Fruit fly (Drosophila melanogaster) whole organism, embryonic: ENCODE measurements around the gene Mbs.

Experiments
- Ada2b ChIP-seq: fragments of 200-800 bp; sonication (Bioruptor generic); IDR thresholded peaks from 2 replicates; pipeline ENCODE4 v1.3.6; 2022; ENCODE audit warnings: missing biosample characterization, missing genetic modification characterization
- Adf1 ChIP-seq: fragments of 200-800 bp; sonication (Bioruptor generic); IDR thresholded peaks from 2 replicates; pipeline ENCODE4 v1.3.6; 2022; ENCODE audit warnings: missing biosample characterization, missing genetic modification characterization
- B-H1 ChIP-seq: fragments of 200-800 bp; sonication (Bioruptor generic); IDR thresholded peaks from 3 replicates; pipeline ENCODE4 v1.3.6; 2022; ENCODE audit warnings: missing biosample characterization, missing genetic modification characterization
- CG10565 ChIP-seq: fragments of 200-800 bp; sonication (Bioruptor generic); optimal IDR thresholded peaks from 3 replicates; lab custom pipeline; 2016; ENCODE audit warnings: missing biosample characterization, mild to moderate bottlenecking, missing genetic modification characterization
- CG14050 ChIP-seq: fragments of 200-800 bp; sonication (Bioruptor generic); IDR thresholded peaks from 3 replicates; pipeline ENCODE4 v1.3.6; 2022; ENCODE audit warnings: missing biosample characterization, missing genetic modification characterization
- CG14860 ChIP-seq: fragments of 200-800 bp; sonication (Bioruptor generic); IDR thresholded peaks from 3 replicates; pipeline ENCODE4 v1.3.6; 2022; ENCODE audit warnings: missing biosample characterization, missing genetic modification characterization; ENCODE audit not compliant: partially characterized antibody
- CG17612 ChIP-seq: fragments of 200-800 bp; sonication (Bioruptor generic); IDR thresholded peaks from 2 replicates; pipeline ENCODE4 v1.3.6; 2022; ENCODE audit warnings: missing biosample characterization, missing genetic modification characterization
- CG2202 ChIP-seq: fragments of 200-800 bp; sonication (Bioruptor generic); optimal IDR thresholded peaks from 2 replicates; lab custom pipeline; 2018; ENCODE audit warnings: missing biosample characterization, mild to moderate bottlenecking, missing genetic modification characterization
- CG3847 ChIP-seq: fragments of 200-800 bp; sonication (Bioruptor generic); IDR thresholded peaks from 2 replicates; pipeline ENCODE4 v1.3.6; 2022; ENCODE audit warnings: missing biosample characterization, missing genetic modification characterization
- CG4424 ChIP-seq: fragments of 200-800 bp; sonication (Bioruptor generic); optimal IDR thresholded peaks from 3 replicates; lab custom pipeline; 2016; ENCODE audit warnings: missing biosample characterization, missing genetic modification characterization
- CG5953 ChIP-seq: fragments of 200-800 bp; sonication (Bioruptor generic); IDR thresholded peaks from 2 replicates; pipeline ENCODE4 v1.3.6; 2022; ENCODE audit warnings: missing biosample characterization, missing genetic modification characterization
- CG9609 ChIP-seq: fragments of 200-800 bp; sonication (Bioruptor generic); optimal IDR thresholded peaks from 3 replicates; lab custom pipeline; 2016; ENCODE audit warnings: missing biosample characterization, missing genetic modification characterization
- CG9876 ChIP-seq: fragments of 200-800 bp; sonication (Bioruptor generic); optimal IDR thresholded peaks from 2 replicates; lab custom pipeline; 2016; ENCODE audit warnings: missing biosample characterization, missing genetic modification characterization
- Doc2 ChIP-seq: fragments of 200-800 bp; sonication (Bioruptor generic); IDR thresholded peaks from 2 replicates; pipeline ENCODE4 v1.3.6; 2022; ENCODE audit warnings: missing biosample characterization, missing genetic modification characterization
- Dref ChIP-seq: fragments of 200-800 bp; sonication (Bioruptor generic); IDR thresholded peaks from 2 replicates; pipeline ENCODE4 v1.3.6; 2022; ENCODE audit warnings: missing biosample characterization, missing genetic modification characterization
- Eip74EF ChIP-seq, 2 experiments: fragments of 200-800 bp in 1 of 2; fragments of >200 bp in 1 of 2; sonication (Bioruptor generic) in 1 of 2; optimal IDR thresholded peaks; 2 replicates each; lab custom pipeline; 2017 to 2019; ENCODE audit warnings: missing biosample characterization in 2 of 2, missing genetic modification characterization in 2 of 2, mild to moderate bottlenecking in 1 of 2, moderate library complexity in 1 of 2
- Fer1 ChIP-seq: fragments of 200-800 bp; sonication (Bioruptor generic); optimal IDR thresholded peaks from 2 replicates; lab custom pipeline; 2017; ENCODE audit warnings: missing biosample characterization, mild to moderate bottlenecking, missing genetic modification characterization
- H15 ChIP-seq: fragments of 200-800 bp; sonication (Bioruptor generic); IDR thresholded peaks from 3 replicates; pipeline ENCODE4 v1.3.6; 2022; ENCODE audit warnings: missing biosample characterization, missing genetic modification characterization
- Hey ChIP-seq: fragments of 200-800 bp; sonication (Bioruptor generic); optimal IDR thresholded peaks from 3 replicates; lab custom pipeline; 2018; ENCODE audit warnings: missing biosample characterization, mild to moderate bottlenecking, missing genetic modification characterization
- HmgD ChIP-seq: fragments of 200-800 bp; sonication (Bioruptor generic); optimal IDR thresholded peaks from 3 replicates; lab custom pipeline; 2016; ENCODE audit warnings: missing biosample characterization, missing genetic modification characterization
- Hr3 ChIP-seq: fragments of 200-800 bp; sonication (Bioruptor generic); optimal IDR thresholded peaks from 3 replicates; lab custom pipeline; 2016; ENCODE audit warnings: missing biosample characterization, missing genetic modification characterization
- Mad ChIP-seq: fragments of 200-800 bp; sonication (Bioruptor generic); optimal IDR thresholded peaks from 2 replicates; lab custom pipeline; 2016; ENCODE audit warnings: missing biosample characterization, missing genetic modification characterization
- Oli ChIP-seq: fragments of 200-800 bp; sonication (Bioruptor generic); optimal IDR thresholded peaks from 2 replicates; lab custom pipeline; 2018; ENCODE audit warnings: missing biosample characterization, mild to moderate bottlenecking, missing genetic modification characterization, moderate library complexity
- Rfx ChIP-seq: fragments of 200-800 bp; sonication (Bioruptor generic); IDR thresholded peaks from 2 replicates; pipeline ENCODE4 v1.3.6; 2022; ENCODE audit warnings: missing biosample characterization, missing genetic modification characterization
- Rx ChIP-seq: fragments of 200-800 bp; sonication (Bioruptor generic); IDR thresholded peaks from 2 replicates; pipeline ENCODE4 v1.3.6; 2022; ENCODE audit warnings: missing biosample characterization, missing genetic modification characterization
- Six4 ChIP-seq: fragments of 200-800 bp; sonication (Bioruptor generic); optimal IDR thresholded peaks from 2 replicates; lab custom pipeline; 2016; ENCODE audit warnings: missing biosample characterization, missing genetic modification characterization
- Spps ChIP-seq: fragments of 200-800 bp; sonication (Bioruptor generic); optimal IDR thresholded peaks from 2 replicates; lab custom pipeline; 2018; ENCODE audit warnings: missing biosample characterization, mild to moderate bottlenecking, missing genetic modification characterization
- Trl ChIP-seq, 3 experiments: fragments of >200 bp in 2 of 3; fragments of 200-800 bp in 1 of 3; sonication (Bioruptor generic) in 1 of 3; optimal IDR thresholded peaks; 2 replicates in 1 of 3; 3 replicates in 2 of 3; lab custom pipeline; 2016 to 2017; ENCODE audit warnings: missing biosample characterization in 1 of 3, missing genetic modification characterization in 1 of 3
- Xbp1 ChIP-seq: fragments of 200-800 bp; sonication (Bioruptor generic); optimal IDR thresholded peaks from 3 replicates; lab custom pipeline; 2016; ENCODE audit warnings: missing biosample characterization, mild to moderate bottlenecking, missing genetic modification characterization
- bbx ChIP-seq: fragments of 200-800 bp; sonication (Bioruptor generic); IDR thresholded peaks from 2 replicates; pipeline ENCODE4 v1.3.6; 2022; ENCODE audit warnings: missing biosample characterization, missing genetic modification characterization; ENCODE audit not compliant: partially characterized antibody
- chif ChIP-seq, 2 experiments: fragments of 200-800 bp; sonication (Bioruptor generic); optimal IDR thresholded peaks; 3 replicates each; lab custom pipeline; 2016; ENCODE audit warnings: missing biosample characterization in 2 of 2, missing genetic modification characterization in 2 of 2
- chinmo ChIP-seq: fragments of 200-800 bp; sonication (Bioruptor generic); IDR thresholded peaks from 4 replicates; pipeline ENCODE4 v1.3.6; 2022; ENCODE audit warnings: missing biosample characterization, missing genetic modification characterization; ENCODE audit not compliant: partially characterized antibody
- ems ChIP-seq: fragments of 200-800 bp; sonication (Bioruptor generic); optimal IDR thresholded peaks from 3 replicates; lab custom pipeline; 2016; ENCODE audit warnings: missing biosample characterization, missing genetic modification characterization
- fu2 ChIP-seq: fragments of 200-800 bp; sonication (Bioruptor generic); optimal IDR thresholded peaks from 2 replicates; lab custom pipeline; 2016; ENCODE audit warnings: missing biosample characterization, missing genetic modification characterization
- gce ChIP-seq: fragments of 200-800 bp; sonication (Bioruptor generic); IDR thresholded peaks from 3 replicates; pipeline ENCODE4 v1.3.6; 2022; ENCODE audit warnings: missing biosample characterization, missing genetic modification characterization
- jumu ChIP-seq: fragments of 200-800 bp; sonication (Bioruptor generic); optimal IDR thresholded peaks from 3 replicates; lab custom pipeline; 2016; ENCODE audit warnings: missing biosample characterization, missing genetic modification characterization
- klu ChIP-seq: fragments of 200-800 bp; sonication (Bioruptor generic); IDR thresholded peaks from 2 replicates; pipeline ENCODE4 v1.3.6; 2022; ENCODE audit warnings: missing biosample characterization, missing genetic modification characterization
- knrl ChIP-seq: fragments of 200-800 bp; sonication (Bioruptor generic); IDR thresholded peaks from 3 replicates; pipeline ENCODE4 v1.3.6; 2022; ENCODE audit warnings: missing biosample characterization, missing genetic modification characterization; ENCODE audit not compliant: partially characterized antibody
- lab ChIP-seq: fragments of 200-800 bp; sonication (Bioruptor generic); optimal IDR thresholded peaks from 3 replicates; lab custom pipeline; 2017; ENCODE audit warnings: missing biosample characterization, missing genetic modification characterization, mild to moderate bottlenecking, moderate library complexity, missing genetic modification reagents
- lbe ChIP-seq: fragments of 200-800 bp; sonication (Bioruptor generic); optimal IDR thresholded peaks from 2 replicates; lab custom pipeline; 2016; ENCODE audit warnings: missing biosample characterization, mild to moderate bottlenecking, missing genetic modification characterization
- lilli ChIP-seq: fragments of 200-800 bp; sonication (Bioruptor generic); optimal IDR thresholded peaks from 3 replicates; lab custom pipeline; 2016; ENCODE audit warnings: missing biosample characterization, missing genetic modification characterization
- row ChIP-seq: fragments of 200-800 bp; sonication (Bioruptor generic); IDR thresholded peaks from 3 replicates; pipeline ENCODE4 v1.3.6; 2022; ENCODE audit warnings: missing biosample characterization, missing genetic modification characterization
- sc ChIP-seq, 3 experiments: fragments of >200 bp in 2 of 3; fragments of 200-800 bp in 1 of 3; sonication (Bioruptor generic) in 1 of 3; optimal IDR thresholded peaks; 2 replicates in 2 of 3; 3 replicates in 1 of 3; lab custom pipeline; 2017; ENCODE audit warnings: mild to moderate bottlenecking in 1 of 3, missing biosample characterization in 1 of 3, missing genetic modification characterization in 1 of 3, missing genetic modification reagents in 1 of 3
- seq ChIP-seq: fragments of 200-800 bp; sonication (Bioruptor generic); IDR thresholded peaks from 2 replicates; pipeline ENCODE4 v1.3.6; 2022; ENCODE audit warnings: missing biosample characterization, missing genetic modification characterization
- shn ChIP-seq: fragments of 200-800 bp; sonication (Bioruptor generic); optimal IDR thresholded peaks from 3 replicates; lab custom pipeline; 2016; ENCODE audit warnings: missing biosample characterization, missing genetic modification characterization
- tll ChIP-seq, 2 experiments: fragments of 200-800 bp in 1 of 2; fragments of >200 bp in 1 of 2; sonication (Bioruptor generic) in 1 of 2; optimal IDR thresholded peaks; 2 replicates each; lab custom pipeline; 2017 to 2019; ENCODE audit warnings: missing biosample characterization in 2 of 2, missing genetic modification characterization in 2 of 2, mild to moderate bottlenecking in 1 of 2, moderate library complexity in 1 of 2
- wek ChIP-seq: fragments of 200-800 bp; sonication (Bioruptor generic); optimal IDR thresholded peaks from 3 replicates; lab custom pipeline; 2018; ENCODE audit warnings: missing biosample characterization, mild to moderate bottlenecking, missing genetic modification characterization, moderate library complexity
- wor ChIP-seq: fragments of 200-800 bp; sonication (Bioruptor generic); IDR thresholded peaks from 2 replicates; pipeline ENCODE4 v1.3.6; 2022; ENCODE audit warnings: missing biosample characterization, missing genetic modification characterization
- yki ChIP-seq: fragments of >200 bp; optimal IDR thresholded peaks from 3 replicates; lab custom pipeline; 2018

Gene Mbs

DNA sequence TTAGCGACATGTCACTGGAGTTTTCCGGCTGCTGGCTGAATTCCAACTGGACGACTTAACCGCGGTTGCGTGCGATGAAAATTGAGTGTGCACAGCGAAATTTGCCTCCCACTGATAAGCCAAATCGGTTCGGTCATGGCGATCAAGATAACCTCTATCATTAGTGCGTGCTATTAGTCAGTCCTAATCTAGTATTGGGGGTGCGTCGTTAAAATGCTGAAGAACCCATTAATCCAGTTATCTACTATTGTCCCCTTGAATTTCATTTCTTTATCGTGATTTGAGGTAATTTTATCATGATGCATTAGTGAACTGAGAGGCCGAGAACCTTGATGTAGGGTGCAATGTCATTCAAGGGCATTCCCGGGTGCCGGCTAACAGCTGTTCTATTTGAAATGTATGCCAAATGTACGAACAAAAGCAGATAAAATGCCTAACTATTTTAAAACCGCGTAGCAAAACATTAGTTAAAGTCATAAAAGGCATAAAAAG lies 76.8 kb downstream of the Mbs start, which contains the start of gene Pgm1 (continued):
- TF ChIP-seq Rfx (GFP tag; lab: Robert Waterston, UW) (peak; percentile 85), knrl (no peak), fu2 (GFP tag; lab: Kevin White, UChicago) (peak; percentile 85), CG2202 (tag; lab: Kevin White, UChicago) (peak; percentile 54), Hr3 (peak; percentile 80), B-H1 (GFP tag; lab: Robert Waterston, UW) (peak; percentile 66), Spps (peak; percentile 70), CG14050 (GFP tag; lab: Robert Waterston, UW) (peak; percentile 61), CG9876 (peak; percentile 87), Doc2 (no peak), jumu (peak; percentile 89), Dref (no peak), Xbp1 (peak; percentile 86), CG14860 (GFP tag; lab: Robert Waterston, UW) (no peak), CG9609 (GFP tag; lab: Kevin White, UChicago) (peak; percentile 89), seq (GFP tag; lab: Robert Waterston, UW) (peak; percentile 70), Ada2b (GFP tag; lab: Robert Waterston, UW) (peak; percentile 68), wek (GFP tag; lab: Kevin White, UChicago) (peak; percentile 73), Adf1 (GFP tag; lab: Robert Waterston, UW) (peak; percentile 39; the same call in 1 of the 2 replicates), HmgD (GFP tag; lab: Kevin White, UChicago) (peak; percentile 95), CG4424 (GFP tag; lab: Kevin White, UChicago) (peak; percentile 82), gce (peak; percentile 77; the same call in 2 of the 3 replicates), tll (GFP tag; optimal IDR thresholded peaks at IDR 0.05; lab: Kevin White, UChicago) (peak in 1 of 2 experiments; percentile 74), ems (peak; percentile 92), H15 (GFP tag; lab: Robert Waterston, UW) (peak; percentile 48; the same call in 1 of the 3 replicates), shn (GFP tag; lab: Kevin White, UChicago) (peak; percentile 96), klu (GFP tag; lab: Robert Waterston, UW) (0 out of 2 replicates have a peak, but pooled peaks have one; percentile 28), Oli (peak; percentile 85), Trl (optimal IDR thresholded peaks at IDR 0.05; lab: Kevin White, UChicago) (no peak), Trl (GFP tag; optimal IDR thresholded peaks at IDR 0.05; lab: Kevin White, UChicago) (peak; percentile 94), CG10565 (GFP tag; lab: Kevin White, UChicago) (peak; percentile 10), yki (lab: Kevin White, UChicago) (no peak), chinmo (GFP tag; lab: Robert Waterston, UW) (0 out of 4 replicates have a peak, but pooled peaks have one; percentile 24), chif (GFP tag; optimal IDR thresholded peaks at IDR 0.05; lab: Kevin White, UChicago) (peak; percentile 88 to 90), wor (peak; percentile 53), lab (GFP tag; lab: Kevin White, UChicago) (peak; percentile 87), Six4 (GFP tag; lab: Kevin White, UChicago) (peak; percentile 81), Mad (peak; percentile 86), lbe (GFP tag; lab: Kevin White, UChicago) (peak; percentile 83), Hey (tag; lab: Kevin White, UChicago) (peak; percentile 79), Rx (GFP tag; lab: Robert Waterston, UW) (peak; percentile 72), Fer1 (GFP tag; lab: Kevin White, UChicago) (peak; percentile 89), bbx (GFP tag; lab: Robert Waterston, UW) (peak; percentile 9; the same call in 1 of the 2 replicates), CG17612 (GFP tag; lab: Robert Waterston, UW) (peak; percentile 48), lilli (GFP tag; lab: Kevin White, UChicago) (peak; percentile 94), row (GFP tag; lab: Robert Waterston, UW) (peak; percentile 99), sc (optimal IDR thresholded peaks at IDR 0.05; lab: Kevin White, UChicago) (no peak), sc (GFP tag; optimal IDR thresholded peaks at IDR 0.05; lab: Kevin White, UChicago) (peak; percentile 50), CG3847 (GFP tag; lab: Robert Waterston, UW) (peak; percentile 60), Eip74EF (GFP tag; optimal IDR thresholded peaks at IDR 0.05; lab: Kevin White, UChicago) (peak in 1 of 2 experiments; percentile 82), CG5953 (GFP tag; lab: Robert Waterston, UW) (peak; percentile 60; the same call in 1 of the 2 replicates)
